Worm (Caenorhabditis elegans) whole organism, late embryonic: ENCODE results near the gene ugt-66.

Experiments used
- C08G9.2 ChIP-seq: sonication (generic microtip); optimal IDR thresholded peaks from 2 replicates; lab custom pipeline; 2016; ENCODE audit warnings: mild to moderate bottlenecking, missing genetic modification characterization, moderate library complexity, missing compliant biosample characterization
- F13H6.1 ChIP-seq: sonication (generic microtip); optimal IDR thresholded peaks from 2 replicates; lab custom pipeline; 2016; ENCODE audit warnings: missing genetic modification characterization, missing compliant biosample characterization
- ahr-1 ChIP-seq: sonication (generic microtip); optimal IDR thresholded peaks from 2 replicates; lab custom pipeline; 2016; ENCODE audit warnings: missing genetic modification characterization, missing compliant biosample characterization
- ceh-2 ChIP-seq: sonication (generic microtip); optimal IDR thresholded peaks from 2 replicates; lab custom pipeline; 2016; ENCODE audit warnings: missing genotype, missing genetic modification characterization, missing compliant biosample characterization
- ceh-30 ChIP-seq: fragments of 150-350 bp; optimal IDR thresholded peaks from 2 replicates; lab custom pipeline; 2014; ENCODE audit warnings: missing biosample characterization, missing genetic modification characterization
- ceh-31 ChIP-seq: sonication (generic microtip); optimal IDR thresholded peaks from 2 replicates; lab custom pipeline; 2016; ENCODE audit warnings: missing genetic modification characterization, missing compliant biosample characterization
- ceh-34 ChIP-seq: sonication (generic microtip); optimal IDR thresholded peaks from 2 replicates; lab custom pipeline; 2016; ENCODE audit warnings: mild to moderate bottlenecking, missing genetic modification characterization, missing compliant biosample characterization
- ceh-9 ChIP-seq: sonication (generic microtip); optimal IDR thresholded peaks from 2 replicates; lab custom pipeline; 2016; ENCODE audit warnings: mild to moderate bottlenecking, missing genetic modification characterization, inconsistent platforms, missing compliant biosample characterization
- che-1 ChIP-seq: sonication (generic microtip); optimal IDR thresholded peaks from 2 replicates; lab custom pipeline; 2016; ENCODE audit warnings: mild to moderate bottlenecking, missing genetic modification characterization, missing compliant biosample characterization
- dmd-4 ChIP-seq: sonication (generic microtip); optimal IDR thresholded peaks from 2 replicates; lab custom pipeline; 2016; ENCODE audit warnings: borderline replicate concordance, missing genetic modification characterization, missing compliant biosample characterization
- lim-6 ChIP-seq: sonication (generic microtip); optimal IDR thresholded peaks from 2 replicates; lab custom pipeline; 2016; ENCODE audit warnings: missing genetic modification characterization, missing compliant biosample characterization
- madf-2 ChIP-seq: sonication (generic microtip); optimal IDR thresholded peaks from 2 replicates; lab custom pipeline; 2017; ENCODE audit warnings: missing genetic modification characterization, missing compliant biosample characterization
- nhr-11 ChIP-seq: fragments of 150-350 bp; optimal IDR thresholded peaks from 2 replicates; lab custom pipeline; 2014; ENCODE audit warnings: missing biosample characterization, missing genetic modification characterization
- nhr-232 ChIP-seq: sonication (generic microtip); optimal IDR thresholded peaks from 2 replicates; lab custom pipeline; 2016; ENCODE audit warnings: missing genetic modification characterization, missing compliant biosample characterization
- pax-1 ChIP-seq: fragments of 150-350 bp; optimal IDR thresholded peaks from 2 replicates; lab custom pipeline; 2014; ENCODE audit warnings: missing biosample characterization, missing genetic modification characterization
- rnt-1 ChIP-seq: sonication (generic microtip); optimal IDR thresholded peaks from 2 replicates; lab custom pipeline; 2016; ENCODE audit warnings: missing genetic modification characterization, missing compliant biosample characterization
- sox-2 ChIP-seq: fragments of 200-800 bp; sonication (Bioruptor generic); IDR thresholded peaks from 2 replicates; pipeline ENCODE4 v1.3.6; 2022; ENCODE audit warnings: missing genetic modification reagents, missing genetic modification characterization, missing compliant biosample characterization
- tbx-2 ChIP-seq: sonication (generic microtip); optimal IDR thresholded peaks from 2 replicates; lab custom pipeline; 2016; ENCODE audit warnings: missing genetic modification characterization, missing compliant biosample characterization
- tbx-7 ChIP-seq: sonication (generic microtip); optimal IDR thresholded peaks from 2 replicates; lab custom pipeline; 2016; ENCODE audit warnings: missing genotype, missing genetic modification characterization, missing compliant biosample characterization
- unc-55 ChIP-seq: sonication (generic microtip); optimal IDR thresholded peaks from 2 replicates; lab custom pipeline; 2017; ENCODE audit warnings: missing biosample characterization, missing genetic modification reagents, missing genetic modification characterization
- unc-86 ChIP-seq: sonication (generic microtip); optimal IDR thresholded peaks from 2 replicates; lab custom pipeline; 2016; ENCODE audit warnings: missing genetic modification characterization, missing compliant biosample characterization
- zip-5 ChIP-seq: sonication (generic microtip); optimal IDR thresholded peaks from 2 replicates; lab custom pipeline; 2016; ENCODE audit warnings: missing genetic modification characterization, missing compliant biosample characterization

ugt-66 gene

ce11 chrIII:6145309-6145708 lies 49.1 kb downstream of the ugt-66 start:
- no peak for TF ChIP-seq ahr-1 (tag; lab: Kevin White, UChicago)
- TF ChIP-seq C08G9.2 (tag; lab: Kevin White, UChicago), result no peak
- TF ChIP-seq nhr-232 (tag; lab: Kevin White, UChicago), result no peak
- TF ChIP-seq ceh-30 (tag; lab: Kevin White, UChicago), result no peak
- TF ChIP-seq ceh-9 (tag; lab: Kevin White, UChicago), result no peak
- no peak for TF ChIP-seq tbx-7 (tag; lab: Kevin White, UChicago)
- no peak for TF ChIP-seq zip-5 (tag; lab: Kevin White, UChicago)
- no peak for TF ChIP-seq madf-2 (tag; lab: Kevin White, UChicago)
- TF ChIP-seq che-1, result no peak
- no peak for TF ChIP-seq sox-2 (GFP tag; lab: Robert Waterston, UW)
- no peak for TF ChIP-seq tbx-2
- no peak for TF ChIP-seq F13H6.1 (tag; lab: Kevin White, UChicago)
- TF ChIP-seq unc-55 (GFP tag; lab: Kevin White, UChicago), result no peak
- TF ChIP-seq lim-6 (tag; lab: Kevin White, UChicago), result no peak
- no peak for TF ChIP-seq unc-86 (tag; lab: Kevin White, UChicago)
- TF ChIP-seq nhr-11, result no peak

ce11 chrIII:6144390-6144962 lies 49.9 kb downstream of the ugt-66 start:
- TF ChIP-seq rnt-1 (no peak), pax-1 (tag; lab: Kevin White, UChicago) (no peak), nhr-11 (no peak), ceh-34 (tag; lab: Kevin White, UChicago) (no peak), dmd-4 (tag; lab: Kevin White, UChicago) (no peak), ceh-31 (tag; lab: Kevin White, UChicago) (no peak), ceh-2 (tag; lab: Kevin White, UChicago) (no peak)
